Worm (Caenorhabditis elegans) whole organism, mixed stage, embryonic: ENCODE data around the gene nhr-277.

Experiments
- M03D4.4 ChIP-seq: sonication (generic microtip); optimal IDR thresholded peaks from 2 replicates; lab custom pipeline; 2017; ENCODE audit warnings: mild to moderate bottlenecking, missing genetic modification characterization, missing compliant biosample characterization
- bed-3 ChIP-seq: fragments of 200-800 bp; sonication (Bioruptor generic); optimal IDR thresholded peaks from 3 replicates; lab custom pipeline; 2018; ENCODE audit warnings: mild to moderate bottlenecking, missing genetic modification characterization, moderate library complexity, missing compliant biosample characterization
- blmp-1 ChIP-seq: fragments of 150-350 bp; optimal IDR thresholded peaks from 2 replicates; lab custom pipeline; 2014; ENCODE audit warnings: missing biosample characterization, missing genetic modification characterization
- ceh-39 ChIP-seq: fragments of 150-350 bp; optimal IDR thresholded peaks from 2 replicates; lab custom pipeline; 2014; ENCODE audit warnings: missing biosample characterization, missing genetic modification characterization
- ceh-43 ChIP-seq: fragments of 200-800 bp; sonication (Bioruptor generic); optimal IDR thresholded peaks from 2 replicates; lab custom pipeline; 2018; ENCODE audit warnings: mild to moderate bottlenecking, missing genetic modification characterization, moderate library complexity, missing compliant biosample characterization
- ceh-83 ChIP-seq: fragments of 200-800 bp; sonication (Bioruptor generic); optimal IDR thresholded peaks from 2 replicates; lab custom pipeline; 2018; ENCODE audit warnings: mild to moderate bottlenecking, missing genetic modification characterization, missing compliant biosample characterization
- ces-1 ChIP-seq: fragments of 150-350 bp; optimal IDR thresholded peaks from 2 replicates; lab custom pipeline; 2014; ENCODE audit warnings: missing biosample characterization, missing genetic modification reagents, missing genetic modification characterization
- drap-1 ChIP-seq: fragments of 200-800 bp; sonication (Bioruptor generic); optimal IDR thresholded peaks from 3 replicates; lab custom pipeline; 2018; ENCODE audit warnings: mild to moderate bottlenecking, missing genetic modification characterization, missing compliant biosample characterization
- elt-1 ChIP-seq: sonication (generic microtip); optimal IDR thresholded peaks from 2 replicates; lab custom pipeline; 2017; ENCODE audit warnings: missing genetic modification characterization, mild to moderate bottlenecking, missing compliant biosample characterization, antibody characterized with exemption, moderate library complexity, borderline replicate concordance; ENCODE audit not compliant: insufficient read depth
- elt-3 ChIP-seq: fragments of 150-350 bp; optimal IDR thresholded peaks from 2 replicates; lab custom pipeline; 2014; ENCODE audit warnings: missing biosample characterization, missing genetic modification characterization
- flh-1 ChIP-seq: fragments of 200-800 bp; sonication (Bioruptor generic); optimal IDR thresholded peaks from 2 replicates; lab custom pipeline; 2018; ENCODE audit warnings: mild to moderate bottlenecking, missing genetic modification characterization, moderate library complexity, missing compliant biosample characterization
- ham-2 ChIP-seq: fragments of 200-800 bp; sonication (Bioruptor generic); optimal IDR thresholded peaks from 2 replicates; lab custom pipeline; 2018; ENCODE audit warnings: mild to moderate bottlenecking, missing genetic modification characterization, missing compliant biosample characterization
- hlh-1 ChIP-seq: fragments of 150-350 bp; optimal IDR thresholded peaks from 2 replicates; lab custom pipeline; 2014; ENCODE audit warnings: missing biosample characterization, missing genetic modification reagents, missing genetic modification characterization
- lin-13 ChIP-seq: fragments of 150-350 bp; optimal IDR thresholded peaks from 2 replicates; lab custom pipeline; 2014; ENCODE audit warnings: missing biosample characterization, missing genetic modification characterization
- lin-32 ChIP-seq: fragments of 200-800 bp; sonication (Bioruptor generic); optimal IDR thresholded peaks from 2 replicates; lab custom pipeline; 2018; ENCODE audit warnings: mild to moderate bottlenecking, missing genetic modification characterization, missing compliant biosample characterization
- lsy-2 ChIP-seq: fragments of 150-350 bp; optimal IDR thresholded peaks from 2 replicates; lab custom pipeline; 2014; ENCODE audit warnings: missing biosample characterization, missing genetic modification characterization
- mab-5 ChIP-seq: fragments of 150-350 bp; optimal IDR thresholded peaks from 2 replicates; lab custom pipeline; 2014; ENCODE audit warnings: missing biosample characterization, missing genetic modification characterization
- mep-1 ChIP-seq: fragments of 150-350 bp; optimal IDR thresholded peaks from 2 replicates; lab custom pipeline; 2017; ENCODE audit warnings: missing biosample characterization, missing genetic modification reagents, missing genetic modification characterization, inconsistent platforms
- nhr-12 ChIP-seq: fragments of 150-350 bp; optimal IDR thresholded peaks from 2 replicates; lab custom pipeline; 2014; ENCODE audit warnings: missing biosample characterization, missing genetic modification characterization
- nhr-2 ChIP-seq: fragments of 150-350 bp; optimal IDR thresholded peaks from 2 replicates; lab custom pipeline; 2014; ENCODE audit warnings: missing biosample characterization, missing genetic modification characterization
- nhr-237 ChIP-seq: fragments of 150-350 bp; optimal IDR thresholded peaks from 2 replicates; lab custom pipeline; 2014; ENCODE audit warnings: missing biosample characterization, missing genetic modification characterization
- nhr-28 ChIP-seq: fragments of 150-350 bp; optimal IDR thresholded peaks from 2 replicates; lab custom pipeline; 2014; ENCODE audit warnings: missing biosample characterization, missing genetic modification characterization
- nhr-76 ChIP-seq: sonication (generic microtip); optimal IDR thresholded peaks from 2 replicates; lab custom pipeline; 2017; ENCODE audit warnings: missing biosample characterization, missing genetic modification characterization
- pha-4 ChIP-seq: fragments of 150-350 bp; optimal IDR thresholded peaks from 2 replicates; lab custom pipeline; 2018; ENCODE audit warnings: missing biosample characterization, missing genetic modification reagents, missing genetic modification characterization
- sem-2 ChIP-seq: fragments of 200-800 bp; sonication (Bioruptor generic); optimal IDR thresholded peaks from 2 replicates; lab custom pipeline; 2018; ENCODE audit warnings: mild to moderate bottlenecking, missing genetic modification characterization, missing compliant biosample characterization
- snpc-4 ChIP-seq: fragments of 150-350 bp; optimal IDR thresholded peaks from 2 replicates; lab custom pipeline; 2014; ENCODE audit warnings: missing biosample characterization, missing genetic modification characterization
- tbx-8 ChIP-seq: fragments of 200-800 bp; sonication (Bioruptor generic); optimal IDR thresholded peaks from 2 replicates; lab custom pipeline; 2018; ENCODE audit warnings: mild to moderate bottlenecking, missing genetic modification characterization, moderate library complexity, missing compliant biosample characterization
- unc-62 ChIP-seq: fragments of 150-350 bp; optimal IDR thresholded peaks from 2 replicates; lab custom pipeline; 2014; ENCODE audit warnings: missing biosample characterization, missing genetic modification reagents, missing genetic modification characterization
- zip-8 ChIP-seq: fragments of 150-350 bp; optimal IDR thresholded peaks from 2 replicates; lab custom pipeline; 2014; ENCODE audit warnings: missing biosample characterization, missing genetic modification characterization
- ztf-11 ChIP-seq: fragments of 150-350 bp; optimal IDR thresholded peaks from 2 replicates; lab custom pipeline; 2014; ENCODE audit warnings: missing biosample characterization, missing genetic modification characterization

nhr-277 gene

DNA sequence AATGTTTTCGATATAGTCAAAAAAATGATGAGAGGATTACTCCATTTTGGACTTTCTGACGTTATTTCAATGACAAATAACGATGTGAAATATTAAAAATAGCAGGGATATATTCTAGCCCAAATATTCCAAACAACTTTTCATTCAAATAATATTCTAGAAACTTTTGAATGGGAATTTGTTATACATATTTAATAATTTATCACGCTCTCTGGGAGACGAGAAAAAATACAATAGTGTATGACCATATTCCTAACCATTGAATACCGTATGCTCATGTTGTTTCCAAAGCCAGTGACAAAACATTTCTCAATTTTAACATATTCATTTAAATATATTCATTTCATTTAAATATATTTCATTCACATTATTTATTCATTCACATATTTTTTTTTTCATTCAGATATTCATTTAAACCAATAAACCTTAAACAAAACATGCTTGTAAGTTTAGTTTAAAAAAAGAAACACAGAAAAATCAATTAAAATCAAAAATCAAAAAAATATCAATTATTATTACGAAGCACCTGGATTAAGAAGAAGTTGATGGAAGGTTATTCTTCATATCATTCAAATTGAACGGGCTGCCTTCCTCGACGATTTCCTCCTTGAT is 33.1 kb upstream of the nhr-277 start:
- TF ChIP-seq sem-2 (GFP tag; lab: Kevin White, UChicago) (no peak), ceh-39 (tag; lab: Kevin White, UChicago) (no peak), lin-32 (GFP tag; lab: Kevin White, UChicago) (no peak), ceh-83 (GFP tag; lab: Kevin White, UChicago) (no peak), mep-1 (tag; lab: Kevin White, UChicago) (no peak), nhr-76 (tag; lab: Kevin White, UChicago) (no peak), nhr-237 (tag; lab: Kevin White, UChicago) (no peak), M03D4.4 (tag; lab: Kevin White, UChicago) (no peak), hlh-1 (tag; lab: Kevin White, UChicago) (no peak), blmp-1 (tag; lab: Kevin White, UChicago) (no peak), nhr-28 (tag; lab: Kevin White, UChicago) (no peak)
- TF ChIP-seq, all 35 proteins: peak for 0

DNA sequence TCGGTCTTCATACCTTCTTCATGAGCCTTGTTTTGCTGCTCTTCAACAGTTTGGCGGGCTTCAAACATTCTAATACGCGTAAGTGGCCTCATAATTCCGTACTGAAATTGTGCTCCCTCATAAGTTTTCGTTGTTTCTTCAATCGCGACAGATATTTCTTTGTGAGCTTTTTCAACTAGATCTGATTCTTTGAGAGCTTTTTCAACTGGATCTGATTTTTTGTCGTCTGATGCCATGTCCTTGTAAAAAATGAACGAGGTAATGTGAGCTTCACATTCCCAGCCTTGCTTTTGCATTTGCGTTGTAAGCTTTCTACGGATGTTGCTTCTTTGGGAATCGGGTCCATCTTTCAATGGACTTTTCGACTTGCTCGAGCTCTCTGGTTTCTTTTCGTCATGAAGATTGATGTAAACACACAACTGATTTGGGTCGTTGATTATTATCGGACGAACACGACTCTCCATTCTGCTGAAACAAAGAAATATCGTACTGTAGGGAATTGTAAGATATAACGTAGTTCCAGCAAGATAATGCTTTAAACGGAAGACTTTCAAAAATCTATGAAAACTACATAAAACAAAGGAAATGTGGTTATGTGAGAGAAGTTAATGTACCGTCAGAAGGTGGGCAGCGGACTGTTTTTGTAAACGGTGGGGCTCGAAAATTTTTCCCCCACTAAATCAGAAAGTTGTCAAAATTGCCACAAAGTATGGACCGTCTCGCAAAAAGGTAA is 32.4 kb upstream of the nhr-277 start, which contains the start of gene Y94H6A.10:
TSS of gene Y94H6A.10 (minus strand) at position 464 of the 733 bp plus-strand sequence.
- no peak for TF ChIP-seq ceh-83 (GFP tag; lab: Kevin White, UChicago)
- TF ChIP-seq mep-1 (tag; lab: Kevin White, UChicago), result no peak
- no peak for TF ChIP-seq nhr-28 (tag; lab: Kevin White, UChicago)
- no peak for TF ChIP-seq bed-3 (GFP tag; lab: Kevin White, UChicago)
- TF ChIP-seq zip-8 (tag; lab: Kevin White, UChicago), result no peak
- TF ChIP-seq ztf-11, result no peak
- no peak for TF ChIP-seq nhr-76 (tag; lab: Kevin White, UChicago)
- no peak for TF ChIP-seq ceh-39 (tag; lab: Kevin White, UChicago)
- TF ChIP-seq mab-5 (tag; lab: Kevin White, UChicago), result no peak
- TF ChIP-seq snpc-4 (tag; lab: Kevin White, UChicago), result no peak
- no peak for TF ChIP-seq hlh-1 (tag; lab: Kevin White, UChicago)
- TF ChIP-seq pha-4 (tag; lab: Kevin White, UChicago), result no peak
- no peak for TF ChIP-seq ces-1 (GFP tag; lab: Kevin White, UChicago)
- no peak for TF ChIP-seq drap-1
- no peak for TF ChIP-seq elt-1 (tag; lab: Kevin White, UChicago)
- TF ChIP-seq elt-3, result no peak

DNA sequence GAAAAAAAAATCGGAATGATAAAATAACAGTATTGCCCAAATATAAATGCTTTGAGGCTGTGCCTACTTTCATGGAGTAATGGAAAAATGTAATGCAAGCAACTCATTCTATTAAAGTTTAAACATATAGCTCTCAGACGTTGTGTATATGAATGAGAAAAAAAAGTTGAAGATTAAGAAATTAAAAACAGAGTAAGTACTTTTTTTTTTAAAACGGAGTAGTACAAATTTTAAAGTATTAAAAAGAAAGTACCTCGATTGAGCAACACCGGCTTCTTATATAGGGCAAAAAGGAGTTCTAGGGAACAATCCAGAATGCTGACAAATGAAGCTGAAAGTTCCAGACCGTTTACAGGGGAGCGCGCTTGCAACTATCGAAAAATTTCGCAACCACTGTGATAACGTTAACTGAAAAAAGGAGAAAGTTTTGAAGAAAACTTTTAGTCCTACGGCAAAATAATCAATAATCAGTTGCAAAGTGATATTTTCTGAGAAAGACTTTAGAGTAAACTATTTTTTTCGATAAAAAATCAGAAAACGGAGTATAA is 31.6 kb upstream of the nhr-277 start:
- TF ChIP-seq snpc-4 (tag; lab: Kevin White, UChicago), result no peak
- TF ChIP-seq tbx-8 (GFP tag; lab: Kevin White, UChicago), result no peak
- TF ChIP-seq mab-5 (tag; lab: Kevin White, UChicago), result no peak
- TF ChIP-seq nhr-12 (tag; lab: Kevin White, UChicago), result no peak
- TF ChIP-seq ham-2 (GFP tag; lab: Kevin White, UChicago), result no peak
- no peak for TF ChIP-seq flh-1 (GFP tag; lab: Kevin White, UChicago)
- TF ChIP-seq ceh-83 (GFP tag; lab: Kevin White, UChicago), result no peak
- no peak for TF ChIP-seq ztf-11
- no peak for TF ChIP-seq lin-32 (GFP tag; lab: Kevin White, UChicago)
- TF ChIP-seq hlh-1 (tag; lab: Kevin White, UChicago), result no peak
- no peak for TF ChIP-seq nhr-237 (tag; lab: Kevin White, UChicago)
- no peak for TF ChIP-seq nhr-2 (tag; lab: Kevin White, UChicago)
- TF ChIP-seq nhr-76 (tag; lab: Kevin White, UChicago), result no peak
- no peak for TF ChIP-seq unc-62 (GFP tag; lab: Kevin White, UChicago)
- no peak for TF ChIP-seq zip-8 (tag; lab: Kevin White, UChicago)
- no peak for TF ChIP-seq ceh-43
- TF ChIP-seq nhr-28 (tag; lab: Kevin White, UChicago), result no peak
- no peak for TF ChIP-seq pha-4 (tag; lab: Kevin White, UChicago)
- no peak for TF ChIP-seq drap-1
- TF ChIP-seq lsy-2 (tag; lab: Kevin White, UChicago), result no peak

DNA sequence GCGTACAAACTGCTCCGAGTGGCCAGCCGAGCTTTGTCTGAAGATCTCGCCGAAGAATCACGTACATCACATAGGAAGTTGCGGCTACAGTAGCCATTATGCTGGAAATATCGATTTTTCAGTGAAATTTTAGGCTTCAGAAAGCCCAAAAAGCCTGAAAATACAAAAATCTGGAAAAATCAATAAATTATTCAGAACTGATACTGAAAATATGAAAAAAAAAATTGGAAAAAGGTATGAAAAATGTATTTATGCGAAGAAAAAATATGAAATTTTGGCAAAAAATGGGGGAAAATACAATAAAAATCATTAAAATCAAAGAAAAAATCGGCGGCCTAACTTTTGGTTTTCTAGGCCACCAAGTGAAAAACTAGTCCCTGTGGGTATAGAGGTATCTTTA is 29.9 kb upstream of the nhr-277 start, which contains the start of gene Y94H6A.12:
TSS of gene Y94H6A.12 (minus strand) at position 101 of the 400 bp plus-strand sequence.
- TF ChIP-seq elt-1 (tag; lab: Kevin White, UChicago) (no peak), mab-5 (tag; lab: Kevin White, UChicago) (no peak), M03D4.4 (tag; lab: Kevin White, UChicago) (no peak), ham-2 (GFP tag; lab: Kevin White, UChicago) (no peak), lin-13 (tag; lab: Kevin White, UChicago) (no peak), ces-1 (GFP tag; lab: Kevin White, UChicago) (no peak), mep-1 (tag; lab: Kevin White, UChicago) (no peak), lin-32 (GFP tag; lab: Kevin White, UChicago) (no peak)
- TF ChIP-seq, all 35 proteins: peak for 0
